Worm (Caenorhabditis elegans): ENCODE measurements around the gene F08G12.11.

- TF ChIP-seq mdl-1 (tag; optimal IDR thresholded peaks at IDR 0.05) (no peak), ztf-4 (tag; optimal IDR thresholded peaks at IDR 0.05) (no peak), skn-1 (tag; optimal IDR thresholded peaks at IDR 0.05) (no peak), fos-1 (tag; optimal IDR thresholded peaks at IDR 0.05) (no peak), nhr-12 (tag; optimal IDR thresholded peaks at IDR 0.05) (no peak), snpc-4 (tag; optimal IDR thresholded peaks at IDR 0.05) (no peak), aly-2 (tag; optimal IDR thresholded peaks at IDR 0.05) (no peak)
Observed at ce11 chrX:11290528-11290927, 24.8 kb downstream of the F08G12.11 start.
